Worm (Caenorhabditis elegans): ENCODE data around the gene lys-5.

lys-5 gene

ce11 chrIV:11592165-11592564 lies 33.2 kb downstream of the lys-5 start, which contains the start of gene spe-36:
Gene spe-36 (minus strand): TSS chrIV:11592265.
- TF ChIP-seq M03D4.4 (tag; optimal IDR thresholded peaks at IDR 0.05) (no peak), lsy-2 (tag; optimal IDR thresholded peaks at IDR 0.05) (no peak), tbx-8 (GFP tag; optimal IDR thresholded peaks at IDR 0.05) (no peak), ztf-11 (tag; optimal IDR thresholded peaks at IDR 0.05) (no peak), sem-2 (GFP tag; optimal IDR thresholded peaks at IDR 0.05) (no peak), snpc-4 (tag; optimal IDR thresholded peaks at IDR 0.05) (no peak), ces-1 (GFP tag; optimal IDR thresholded peaks at IDR 0.05) (no peak), blmp-1 (tag; optimal IDR thresholded peaks at IDR 0.05) (no peak), lin-13 (tag; optimal IDR thresholded peaks at IDR 0.05) (no peak), flh-1 (GFP tag; optimal IDR thresholded peaks at IDR 0.05) (no peak), nhr-12 (tag; optimal IDR thresholded peaks at IDR 0.05) (no peak), unc-120 (tag; optimal IDR thresholded peaks at IDR 0.05; ENCODE audit: poor library complexity, severe bottlenecking) (no peak), cnd-1 (tag; optimal IDR thresholded peaks at IDR 0.05) (no peak), elt-3 (tag; optimal IDR thresholded peaks at IDR 0.05) (no peak), bed-3 (GFP tag; optimal IDR thresholded peaks at IDR 0.05) (no peak), nhr-76 (tag; optimal IDR thresholded peaks at IDR 0.05) (no peak)

DNA sequence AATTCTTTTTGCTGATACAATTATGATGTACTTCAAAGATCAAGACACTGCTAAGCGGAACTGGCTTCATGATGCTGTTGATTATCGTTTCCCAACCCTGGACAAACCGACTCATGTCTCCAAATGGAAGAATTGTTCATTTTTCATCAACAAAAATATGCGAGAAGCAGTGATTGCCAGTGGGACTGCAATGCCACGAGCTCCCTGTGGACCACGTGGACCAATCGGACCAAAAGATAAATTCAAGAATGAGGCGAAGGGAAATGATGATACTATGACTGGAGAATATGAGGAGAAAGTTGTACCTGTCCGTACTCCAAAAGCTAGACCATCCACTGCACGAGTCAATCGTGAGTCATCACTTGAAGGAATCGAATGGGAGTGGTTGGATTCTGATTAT lies 38.9 kb downstream of the lys-5 start:
- TF ChIP-seq ceh-43 (GFP tag; optimal IDR thresholded peaks at IDR 0.05) (no peak), lin-13 (tag; optimal IDR thresholded peaks at IDR 0.05) (no peak), tbx-8 (GFP tag; optimal IDR thresholded peaks at IDR 0.05) (no peak), nhr-237 (tag; optimal IDR thresholded peaks at IDR 0.05) (no peak), bed-3 (GFP tag; optimal IDR thresholded peaks at IDR 0.05) (no peak), unc-62 (GFP tag; optimal IDR thresholded peaks at IDR 0.05) (no peak), unc-120 (tag; optimal IDR thresholded peaks at IDR 0.05; ENCODE audit: poor library complexity, severe bottlenecking) (no peak), flh-1 (GFP tag; optimal IDR thresholded peaks at IDR 0.05) (no peak)

DNA sequence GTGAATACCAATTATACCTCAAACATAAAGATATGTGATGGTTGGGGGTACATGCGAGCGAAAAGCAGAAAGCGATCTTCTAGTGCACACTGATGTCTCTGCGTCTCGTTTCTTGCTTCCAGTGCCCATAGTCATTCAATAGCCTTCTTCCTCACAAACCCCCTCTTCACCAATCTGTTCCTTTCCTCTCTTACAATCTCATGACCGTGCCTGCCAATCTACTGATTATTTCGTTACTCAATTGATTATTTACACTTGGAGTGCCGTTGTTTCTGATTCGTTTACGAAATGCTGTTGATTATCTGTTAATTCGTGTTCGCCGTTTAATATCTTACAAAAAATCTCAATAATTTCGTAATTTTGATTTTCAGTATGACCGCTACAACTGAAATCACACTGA lies 40.5 kb downstream of the lys-5 start:
- TF ChIP-seq ham-2 (GFP tag; optimal IDR thresholded peaks at IDR 0.05) (peak; percentile 66), mep-1 (tag; optimal IDR thresholded peaks at IDR 0.05) (no peak), snpc-4 (tag; optimal IDR thresholded peaks at IDR 0.05) (no peak)

DNA sequence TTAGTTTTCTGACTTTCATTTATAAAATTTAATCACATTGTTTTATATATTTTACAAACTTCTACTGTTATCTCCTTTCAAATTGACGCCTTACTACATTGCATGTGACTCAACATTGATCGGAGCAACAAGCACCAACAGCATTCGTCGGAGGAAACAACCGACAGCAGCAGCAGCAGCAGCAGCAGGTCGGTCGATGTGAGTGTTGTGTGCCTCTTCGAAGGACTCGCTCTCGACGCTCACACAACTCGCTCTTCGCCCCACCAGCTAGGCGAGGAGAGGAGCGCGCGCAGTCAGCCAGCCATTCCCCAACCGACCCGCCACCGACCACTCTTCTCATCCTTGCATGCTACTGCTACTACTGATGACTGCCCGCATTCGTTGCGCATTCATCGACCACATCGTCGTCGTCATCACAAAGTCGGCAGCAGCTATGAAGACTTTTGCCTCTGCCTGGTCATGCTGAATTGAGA lies 41.4 kb downstream of the lys-5 start, which contains the start of gene F12F6.1:
Gene F12F6.1 (plus strand): TSS at position 51 of the 473 bp plus-strand sequence.
- TF ChIP-seq mls-2 (tag; optimal IDR thresholded peaks at IDR 0.05) (peak; percentile 3), nhr-28 (tag; optimal IDR thresholded peaks at IDR 0.05) (no peak), hlh-1 (tag; optimal IDR thresholded peaks at IDR 0.05) (peak; percentile 38), ceh-83 (GFP tag; optimal IDR thresholded peaks at IDR 0.05) (peak; percentile 38), ztf-11 (tag; optimal IDR thresholded peaks at IDR 0.05) (peak; percentile 47), mep-1 (tag; optimal IDR thresholded peaks at IDR 0.05) (peak; percentile 19), blmp-1 (tag; optimal IDR thresholded peaks at IDR 0.05) (no peak), M03D4.4 (tag; optimal IDR thresholded peaks at IDR 0.05) (peak; percentile 68), lin-13 (tag; optimal IDR thresholded peaks at IDR 0.05) (peak; percentile 17), ceh-39 (tag; optimal IDR thresholded peaks at IDR 0.05) (no peak), sptf-1 (tag; optimal IDR thresholded peaks at IDR 0.05) (peak; percentile 64), ham-2 (GFP tag; optimal IDR thresholded peaks at IDR 0.05) (peak; percentile 72), cnd-1 (tag; optimal IDR thresholded peaks at IDR 0.05) (peak; percentile 83)

DNA sequence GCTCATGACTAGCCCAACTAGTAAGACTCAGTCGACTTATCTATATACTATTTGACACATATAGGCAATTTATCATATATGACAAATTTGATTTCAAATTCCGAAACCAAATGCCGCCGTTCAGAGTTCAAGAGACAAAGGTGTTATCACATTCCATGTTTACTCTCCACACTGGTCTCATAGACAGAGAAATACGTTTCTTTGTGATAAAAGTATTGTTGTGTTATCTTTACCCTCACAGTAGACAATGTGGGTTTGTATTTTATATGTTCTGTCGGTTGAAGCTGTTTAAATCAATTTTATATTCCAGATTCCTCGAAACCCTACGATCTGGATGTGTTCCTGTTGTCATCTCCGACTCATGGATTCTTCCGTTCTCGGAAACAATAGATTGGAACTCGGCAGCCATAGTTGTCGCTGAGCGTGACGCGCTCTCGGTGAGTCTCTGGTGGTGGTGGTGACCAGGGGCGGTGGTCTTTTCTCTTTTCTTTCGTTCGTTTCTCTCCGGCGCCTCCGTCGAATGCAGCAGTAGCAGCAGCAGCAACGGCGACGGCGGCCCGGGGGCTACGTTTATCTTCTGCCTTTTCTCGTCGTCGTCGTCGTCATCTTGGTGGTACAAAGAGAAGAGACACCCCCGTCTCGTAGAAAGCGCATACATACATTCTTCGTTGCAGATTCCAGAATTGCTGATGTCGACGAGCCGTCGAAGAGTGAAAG lies 42.8 kb downstream of the lys-5 start:
- TF ChIP-seq bed-3 (GFP tag; optimal IDR thresholded peaks at IDR 0.05) (no peak), ham-2 (GFP tag; optimal IDR thresholded peaks at IDR 0.05) (no peak), nhr-12 (tag; optimal IDR thresholded peaks at IDR 0.05) (no peak), mep-1 (tag; optimal IDR thresholded peaks at IDR 0.05) (no peak), sptf-1 (tag; optimal IDR thresholded peaks at IDR 0.05) (no peak), hlh-1 (tag; optimal IDR thresholded peaks at IDR 0.05) (no peak), ceh-39 (tag; optimal IDR thresholded peaks at IDR 0.05) (no peak), lin-32 (GFP tag; optimal IDR thresholded peaks at IDR 0.05) (no peak), nhr-76 (tag; optimal IDR thresholded peaks at IDR 0.05) (no peak), flh-1 (GFP tag; optimal IDR thresholded peaks at IDR 0.05) (no peak), pha-4 (tag; optimal IDR thresholded peaks at IDR 0.05) (no peak), ztf-11 (tag; optimal IDR thresholded peaks at IDR 0.05) (no peak), drap-1 (GFP tag; optimal IDR thresholded peaks at IDR 0.05) (no peak), lsy-2 (tag; optimal IDR thresholded peaks at IDR 0.05) (no peak), ceh-43 (GFP tag; optimal IDR thresholded peaks at IDR 0.05) (no peak), lin-13 (tag; optimal IDR thresholded peaks at IDR 0.05) (no peak)
